Worm (Caenorhabditis elegans) whole organism, midembryonic: ENCODE results near the gene D1044.4.

ENCODE experiments used
- tab-1 ChIP-seq: fragments of 200-800 bp; sonication (Bioruptor generic); IDR thresholded peaks from 2 replicates; pipeline ENCODE4 v1.3.6; 2022; ENCODE audit warnings: missing genetic modification characterization, missing compliant biosample characterization
- ztf-23 ChIP-seq: fragments of 200-800 bp; sonication (Bioruptor generic); IDR thresholded peaks from 2 replicates; pipeline ENCODE4 v1.3.6; 2022; ENCODE audit warnings: missing genetic modification reagents, missing genetic modification characterization, missing compliant biosample characterization
- ztf-29 ChIP-seq: fragments of 200-800 bp; sonication (Bioruptor generic); IDR thresholded peaks from 2 replicates; pipeline ENCODE4 v1.3.6; 2022; ENCODE audit warnings: missing genetic modification reagents, missing genetic modification characterization, missing compliant biosample characterization

DNA sequence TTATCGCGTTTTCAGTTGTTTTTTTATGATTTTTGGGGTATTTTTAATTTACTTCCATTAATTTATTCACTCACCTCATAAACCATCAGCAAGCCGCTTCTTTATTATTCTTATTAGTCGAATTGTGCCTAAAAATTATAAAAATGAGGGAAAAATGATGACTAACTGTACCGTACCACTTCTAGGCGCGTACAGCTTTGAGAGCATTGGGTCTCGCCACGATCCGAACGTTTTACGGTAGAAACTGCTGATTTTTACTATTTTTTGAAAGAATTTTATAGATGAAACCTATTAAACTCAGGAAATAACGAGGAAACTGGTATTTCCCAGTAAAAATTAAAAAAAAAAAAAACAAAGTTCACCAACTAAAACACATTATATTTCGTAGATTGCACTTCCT, 21.2 kb upstream of the D1044.4 start, which contains the start of gene D1044.6:
- TF ChIP-seq ztf-23 (GFP tag; lab: Robert Waterston, UW) = no peak
- TF ChIP-seq tab-1 (GFP tag; lab: Robert Waterston, UW) = no peak
- TF ChIP-seq ztf-29 (GFP tag; lab: Robert Waterston, UW) = no peak
